Worm (Caenorhabditis elegans) whole organism, early embryonic: ENCODE results near the gene M162.15.

Experiments used
- B0310.2 ChIP-seq: sonication (generic microtip); optimal IDR thresholded peaks from 2 replicates; lab custom pipeline; 2016; ENCODE audit warnings: mild to moderate bottlenecking, missing genetic modification characterization, missing compliant biosample characterization
- F13C5.2 ChIP-seq: sonication (generic microtip); optimal IDR thresholded peaks from 2 replicates; lab custom pipeline; 2017; ENCODE audit warnings: mild to moderate bottlenecking, missing genetic modification characterization, inconsistent platforms, missing compliant biosample characterization
- aly-1 ChIP-seq: sonication (generic microtip); optimal IDR thresholded peaks from 2 replicates; lab custom pipeline; 2016; ENCODE audit warnings: missing genetic modification characterization, missing compliant biosample characterization
- ama-1 ChIP-seq: fragments of 150-350 bp; optimal IDR thresholded peaks from 2 replicates; lab custom pipeline; 2014
- ceh-13 ChIP-seq: fragments of 200-800 bp; sonication (Bioruptor generic); optimal IDR thresholded peaks from 2 replicates; lab custom pipeline; 2018; ENCODE audit warnings: mild to moderate bottlenecking, missing genetic modification characterization, missing compliant biosample characterization
- ceh-36 ChIP-seq: sonication (generic microtip); optimal IDR thresholded peaks from 2 replicates; lab custom pipeline; 2016; ENCODE audit warnings: missing genetic modification characterization, inconsistent platforms, missing compliant biosample characterization
- ets-7 ChIP-seq: sonication (generic microtip); optimal IDR thresholded peaks from 2 replicates; lab custom pipeline; 2016; ENCODE audit warnings: missing genotype, missing genetic modification characterization, missing compliant biosample characterization
- flt-1 ChIP-seq: fragments of 200-800 bp; sonication (Bioruptor generic); IDR thresholded peaks from 2 replicates; pipeline ENCODE4 v1.3.6; 2022; ENCODE audit warnings: missing genetic modification characterization, missing compliant biosample characterization
- hmbx-1 ChIP-seq: sonication (generic microtip); optimal IDR thresholded peaks from 2 replicates; lab custom pipeline; 2016; ENCODE audit warnings: mild to moderate bottlenecking, missing genetic modification characterization, missing compliant biosample characterization
- hmg-4 ChIP-seq: fragments of 200-800 bp; sonication (Bioruptor generic); optimal IDR thresholded peaks from 2 replicates; lab custom pipeline; 2018; ENCODE audit warnings: mild to moderate bottlenecking, missing genetic modification characterization, missing compliant biosample characterization
- sea-1 ChIP-seq: fragments of 200-800 bp; sonication (Bioruptor generic); conservative IDR thresholded peaks from 2 replicates; pipeline ENCODE4 v1.3.6; 2022; ENCODE audit warnings: missing genetic modification characterization, missing compliant biosample characterization
- tbx-11 ChIP-seq: fragments of 200-800 bp; sonication (Bioruptor generic); IDR thresholded peaks from 2 replicates; pipeline ENCODE4 v1.3.6; 2022; ENCODE audit warnings: missing genetic modification characterization, missing compliant biosample characterization
- tbx-37 ChIP-seq: fragments of 200-800 bp; sonication (Bioruptor generic); conservative IDR thresholded peaks from 2 replicates; pipeline ENCODE4 v1.3.6; 2022; ENCODE audit warnings: missing genetic modification reagents, missing genetic modification characterization, missing compliant biosample characterization
- tra-4 ChIP-seq: sonication (generic microtip); optimal IDR thresholded peaks from 2 replicates; lab custom pipeline; 2017; ENCODE audit warnings: missing genetic modification characterization, missing compliant biosample characterization

- TF ChIP-seq ceh-36 (tag; lab: Kevin White, UChicago) (no peak), ets-7 (tag; lab: Kevin White, UChicago) (no peak), F13C5.2 (tag; lab: Kevin White, UChicago) (no peak), hmbx-1 (tag; lab: Kevin White, UChicago) (no peak), tra-4 (tag; lab: Kevin White, UChicago) (no peak), B0310.2 (no peak), tbx-11 (GFP tag; lab: Robert Waterston, UW) (no peak), ama-1 (lab: Kevin White, UChicago) (no peak), aly-1 (tag; lab: Kevin White, UChicago) (no peak), flt-1 (no peak), hmg-4 (GFP tag; lab: Kevin White, UChicago) (no peak), ceh-13 (no peak), sea-1 (GFP tag; lab: Robert Waterston, UW) (no peak), tbx-37 (GFP tag; lab: Robert Waterston, UW) (no peak)
Observed at ce11 chrV:19741651-19742050, 29.9 kb downstream of the M162.15 start, which contains the start of gene W04E12.3.
